Worm (Caenorhabditis elegans): ENCODE measurements around the gene nspb-8.

DNA sequence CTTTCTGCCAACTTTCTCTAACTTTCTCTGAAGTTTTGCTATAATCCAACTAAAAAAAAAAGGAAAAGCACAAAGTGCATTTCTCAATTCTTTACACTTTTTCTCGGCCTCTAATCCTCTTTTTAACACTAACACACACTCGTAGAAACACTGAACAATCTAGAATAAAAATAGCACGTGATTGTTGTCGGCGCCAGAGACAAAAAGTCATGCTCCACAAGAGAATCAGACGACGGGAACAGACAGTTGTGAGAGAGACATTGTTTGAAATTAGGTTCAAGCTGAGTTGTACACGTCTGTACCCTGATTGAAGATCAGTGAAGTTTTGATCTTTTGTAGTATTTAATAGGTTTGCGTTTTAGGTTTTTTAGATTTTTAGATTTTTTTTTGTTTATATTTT lies 17.9 kb upstream of the nspb-8 start:
- TF ChIP-seq ets-4 (tag; optimal IDR thresholded peaks at IDR 0.05) (no peak), ama-1 (optimal IDR thresholded peaks at IDR 0.05) (no peak), nfya-1 (tag; optimal IDR thresholded peaks at IDR 0.05) (no peak), ceh-19 (GFP tag; optimal IDR thresholded peaks at IDR 0.05) (no peak), hlh-13 (GFP tag; optimal IDR thresholded peaks at IDR 0.05) (no peak), ceh-24 (tag; optimal IDR thresholded peaks at IDR 0.05) (no peak), ceh-48 (tag; optimal IDR thresholded peaks at IDR 0.05) (no peak), dve-1 (tag; optimal IDR thresholded peaks at IDR 0.05) (no peak)

Data from whole organism, late embryonic.